Worm (Caenorhabditis elegans) whole organism, L1 larva: Measurements from ENCODE around the gene cft-1.

Source experiments
- C16A3.4 ChIP-seq: fragments of 150-350 bp; optimal IDR thresholded peaks from 2 replicates; lab custom pipeline; 2014; ENCODE audit warnings: missing biosample characterization, missing genetic modification characterization
- F16B12.6 ChIP-seq: fragments of 150-350 bp; optimal IDR thresholded peaks from 2 replicates; lab custom pipeline; 2014; ENCODE audit warnings: missing biosample characterization, missing genetic modification characterization
- alr-1 ChIP-seq: fragments of 200-800 bp; sonication (Bioruptor generic); optimal IDR thresholded peaks from 2 replicates; lab custom pipeline; 2018; ENCODE audit warnings: borderline replicate concordance, mild to moderate bottlenecking, missing genetic modification characterization, missing compliant biosample characterization
- ama-1 ChIP-seq: fragments of 150-350 bp; optimal IDR thresholded peaks from 2 replicates; lab custom pipeline; 2014
- ceh-8 ChIP-seq: fragments of 200-800 bp; sonication (Bioruptor generic); optimal IDR thresholded peaks from 2 replicates; lab custom pipeline; 2018; ENCODE audit warnings: mild to moderate bottlenecking, missing genetic modification characterization, moderate library complexity, missing compliant biosample characterization
- ceh-82 ChIP-seq, 3 experiments: fragments of 150-350 bp in 1 of 3; sonication (generic microtip) in 2 of 3; optimal IDR thresholded peaks; 2 replicates each; lab custom pipeline; 2014 to 2017; ENCODE audit warnings: missing biosample characterization in 3 of 3, missing genetic modification characterization in 3 of 3
- ceh-88 ChIP-seq: fragments of 200-800 bp; sonication (Bioruptor generic); IDR thresholded peaks from 2 replicates; pipeline ENCODE4 v1.3.6; 2022; ENCODE audit warnings: missing genetic modification characterization, missing compliant biosample characterization
- efl-3 ChIP-seq: fragments of 200-800 bp; sonication (Bioruptor generic); optimal IDR thresholded peaks from 2 replicates; lab custom pipeline; 2018; ENCODE audit warnings: mild to moderate bottlenecking, missing genetic modification characterization, missing compliant biosample characterization
- elt-2 ChIP-seq: sonication (generic microtip); optimal IDR thresholded peaks from 2 replicates; lab custom pipeline; 2016; ENCODE audit warnings: missing genetic modification characterization, mild to moderate bottlenecking, inconsistent platforms, missing compliant biosample characterization, missing genetic modification reagents
- elt-3 ChIP-seq, 6 experiments: fragments of 150-350 bp in 1 of 6; sonication (generic microtip); optimal IDR thresholded peaks; 2 replicates each; lab custom pipeline; 2017 to 2018; ENCODE audit warnings: missing biosample characterization in 6 of 6, missing genetic modification characterization in 6 of 6, inconsistent platforms in 1 of 6
- ets-5 ChIP-seq: fragments of 200-800 bp; sonication (Bioruptor generic); IDR thresholded peaks from 2 replicates; pipeline ENCODE4 v1.3.6; 2022; ENCODE audit warnings: missing genetic modification characterization, missing compliant biosample characterization
- fkh-4 ChIP-seq: sonication (generic microtip); optimal IDR thresholded peaks from 2 replicates; lab custom pipeline; 2016; ENCODE audit warnings: missing compliant biosample characterization, missing genetic modification characterization, borderline replicate concordance
- grh-1 ChIP-seq: fragments of 200-800 bp; sonication (Bioruptor generic); IDR thresholded peaks from 2 replicates; pipeline ENCODE4 v1.3.6; 2022; ENCODE audit warnings: missing genetic modification reagents, missing genetic modification characterization, missing compliant biosample characterization
- hlh-4 ChIP-seq: sonication (generic microtip); optimal IDR thresholded peaks from 2 replicates; lab custom pipeline; 2016; ENCODE audit warnings: mild to moderate bottlenecking, missing genetic modification characterization, missing compliant biosample characterization
- isw-1 ChIP-seq: fragments of 200-800 bp; sonication (Bioruptor generic); IDR thresholded peaks from 2 replicates; pipeline ENCODE4 v1.3.6; 2022; ENCODE audit warnings: missing genetic modification characterization, missing compliant biosample characterization
- lin-13 ChIP-seq: fragments of 150-350 bp; optimal IDR thresholded peaks from 2 replicates; lab custom pipeline; 2014; ENCODE audit warnings: missing biosample characterization, missing genetic modification reagents, missing genetic modification characterization
- lin-14 ChIP-seq: fragments of 200-800 bp; sonication (Bioruptor generic); optimal IDR thresholded peaks from 2 replicates; lab custom pipeline; 2018; ENCODE audit warnings: mild to moderate bottlenecking, missing genetic modification characterization, moderate library complexity, missing compliant biosample characterization
- lin-35 ChIP-seq, 2 experiments: fragments of 150-350 bp; optimal IDR thresholded peaks; 2 replicates each; lab custom pipeline; 2014; ENCODE audit warnings: missing biosample characterization in 2 of 2, missing genetic modification characterization in 2 of 2, missing genetic modification reagents in 2 of 2
- lir-3 ChIP-seq: sonication (generic microtip); optimal IDR thresholded peaks from 2 replicates; lab custom pipeline; 2016; ENCODE audit warnings: mild to moderate bottlenecking, missing genetic modification characterization, moderate library complexity, missing compliant biosample characterization; ENCODE audit not compliant: poor library complexity
- mab-9 ChIP-seq: fragments of 200-800 bp; sonication (Bioruptor generic); IDR thresholded peaks from 2 replicates; pipeline ENCODE4 v1.3.6; 2022; ENCODE audit warnings: missing genetic modification reagents, missing genetic modification characterization, missing compliant biosample characterization
- nhr-11 ChIP-seq: fragments of 150-350 bp; optimal IDR thresholded peaks from 2 replicates; lab custom pipeline; 2014; ENCODE audit warnings: missing biosample characterization, missing genetic modification characterization
- nhr-12 ChIP-seq: sonication (generic microtip); optimal IDR thresholded peaks from 2 replicates; lab custom pipeline; 2017; ENCODE audit warnings: missing biosample characterization, missing genetic modification characterization
- nhr-20 ChIP-seq: sonication (generic microtip); optimal IDR thresholded peaks from 2 replicates; lab custom pipeline; 2016; ENCODE audit warnings: mild to moderate bottlenecking, missing genetic modification characterization, missing compliant biosample characterization
- nhr-84 ChIP-seq: sonication (generic microtip); optimal IDR thresholded peaks from 2 replicates; lab custom pipeline; 2017; ENCODE audit warnings: missing biosample characterization, missing genetic modification characterization
- nhr-85 ChIP-seq: sonication (generic microtip); peaks from one replicate; lab custom pipeline; 2016; ENCODE audit warnings: missing genetic modification characterization, inconsistent platforms, missing compliant biosample characterization
- pqm-1 ChIP-seq: sonication (generic microtip); optimal IDR thresholded peaks from 3 replicates; lab custom pipeline; 2017; ENCODE audit warnings: missing biosample characterization, missing genetic modification characterization
- rnt-1 ChIP-seq: sonication (generic microtip); optimal IDR thresholded peaks from 2 replicates; lab custom pipeline; 2016; ENCODE audit warnings: mild to moderate bottlenecking, missing genetic modification characterization, moderate library complexity, missing compliant biosample characterization
- snu-23 ChIP-seq: sonication (generic microtip); optimal IDR thresholded peaks from 2 replicates; lab custom pipeline; 2016; ENCODE audit warnings: missing genetic modification characterization, missing compliant biosample characterization
- sox-4 ChIP-seq: sonication (generic microtip); optimal IDR thresholded peaks from 2 replicates; lab custom pipeline; 2016; ENCODE audit warnings: missing genetic modification characterization, missing compliant biosample characterization
- sptf-1 ChIP-seq: fragments of 150-350 bp; optimal IDR thresholded peaks from 2 replicates; lab custom pipeline; 2014; ENCODE audit warnings: missing biosample characterization, missing genetic modification characterization
- sup-37 ChIP-seq: fragments of 200-800 bp; sonication (Bioruptor generic); optimal IDR thresholded peaks from 2 replicates; lab custom pipeline; 2018; ENCODE audit warnings: mild to moderate bottlenecking, missing genetic modification characterization, missing compliant biosample characterization
- tbx-2 ChIP-seq: sonication (generic microtip); optimal IDR thresholded peaks from 2 replicates; lab custom pipeline; 2016; ENCODE audit warnings: missing genetic modification characterization, missing compliant biosample characterization
- unc-130 ChIP-seq: fragments of 150-350 bp; optimal IDR thresholded peaks from 2 replicates; lab custom pipeline; 2017; ENCODE audit warnings: missing biosample characterization, missing genetic modification characterization, inconsistent platforms
- unc-62 ChIP-seq: fragments of 150-350 bp; optimal IDR thresholded peaks from 2 replicates; lab custom pipeline; 2014; ENCODE audit warnings: missing biosample characterization, missing genetic modification reagents, missing genetic modification characterization
- unc-98 ChIP-seq: fragments of 200-800 bp; sonication (Bioruptor generic); IDR thresholded peaks from 2 replicates; pipeline ENCODE4 v1.3.6; 2022; ENCODE audit warnings: missing genetic modification characterization, missing compliant biosample characterization
- zag-1 ChIP-seq: fragments of 150-350 bp; optimal IDR thresholded peaks from 2 replicates; lab custom pipeline; 2014; ENCODE audit warnings: missing biosample characterization, missing genetic modification characterization
- ztf-11 ChIP-seq, 2 experiments: sonication (generic microtip); optimal IDR thresholded peaks; 2 replicates each; lab custom pipeline; 2016 to 2017; ENCODE audit warnings: missing genetic modification characterization in 2 of 2, missing biosample characterization in 1 of 2, missing compliant biosample characterization in 1 of 2
- ztf-4 ChIP-seq: fragments of 150-350 bp; optimal IDR thresholded peaks from 2 replicates; lab custom pipeline; 2014; ENCODE audit warnings: missing biosample characterization, missing genetic modification characterization

The cft-1 gene

DNA sequence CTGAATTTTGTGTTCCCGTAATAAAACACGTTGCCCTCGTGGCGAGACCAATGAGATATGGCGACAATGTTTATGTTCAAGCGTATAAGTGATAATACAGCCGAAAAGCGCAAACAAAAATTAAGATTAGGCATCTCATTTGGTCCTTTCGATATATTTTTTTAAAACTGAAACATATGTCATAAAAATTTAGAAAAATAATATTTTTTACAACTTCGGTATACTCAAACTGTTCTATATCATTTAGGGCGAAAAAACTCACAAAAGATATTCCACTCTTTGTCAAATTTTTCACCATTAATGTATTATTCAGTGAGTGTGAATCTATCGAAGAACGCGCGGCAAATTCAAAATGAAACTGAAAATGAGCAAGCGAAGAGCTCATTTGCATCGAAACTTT lies at the start of gene cft-1:
TSS of gene cft-1 (plus strand) at position 301 of the 400 bp plus-strand sequence.
- TF ChIP-seq ceh-88 (GFP tag; lab: Robert Waterston, UW) (no peak), pqm-1 (tag; lab: Kevin White, UChicago) (no peak), nhr-20 (tag; lab: Kevin White, UChicago) (no peak), C16A3.4 (tag; lab: Kevin White, UChicago) (no peak)
- TF ChIP-seq, all 84 proteins: peak for 0

DNA sequence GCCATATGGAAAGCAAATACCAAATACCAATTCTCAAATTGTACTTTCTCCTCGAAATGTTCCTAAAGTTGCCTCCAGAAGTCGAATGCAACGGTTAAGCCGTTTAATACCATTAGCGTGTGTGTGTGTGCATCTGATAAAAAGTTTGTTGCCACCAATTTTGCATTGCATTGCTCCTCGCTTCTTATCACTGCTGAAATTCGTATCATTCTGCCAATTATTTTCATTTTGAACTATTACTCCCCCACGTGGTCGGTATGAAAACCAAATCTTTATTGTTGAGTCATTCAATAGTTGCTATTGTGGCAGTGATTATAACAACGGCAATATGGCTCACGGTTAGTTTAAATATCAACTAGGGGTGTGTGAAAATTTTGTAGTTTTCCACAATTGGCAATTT lies 48.4 kb upstream of the cft-1 start, which contains the start of gene T05C3.6:
TSS of gene T05C3.6 (plus strand) at position 241 of the 400 bp plus-strand sequence.
- TF ChIP-seq lin-35 (GFP tag; optimal IDR thresholded peaks at IDR 0.05; lab: Kevin White, UChicago), result peak in 1 of 2 experiments; percentile 19
- no peak for TF ChIP-seq fkh-4 (tag; lab: Kevin White, UChicago)
- TF ChIP-seq unc-62 (GFP tag; lab: Kevin White, UChicago), result no peak
- no peak for TF ChIP-seq lin-13 (GFP tag; lab: Kevin White, UChicago)
- TF ChIP-seq elt-2 (tag; lab: Kevin White, UChicago), result peak; percentile 76
- no peak for TF ChIP-seq unc-98
- TF ChIP-seq, all 84 proteins: peak for 2

- no peak for TF ChIP-seq sup-37 (GFP tag; lab: Kevin White, UChicago)
- no peak for TF ChIP-seq nhr-11 (tag; lab: Kevin White, UChicago)
- no peak for TF ChIP-seq sox-4 (tag; lab: Kevin White, UChicago)
- TF ChIP-seq sptf-1, result no peak
- no peak for TF ChIP-seq ceh-8
- TF ChIP-seq pqm-1 (tag; lab: Kevin White, UChicago), result no peak
- no peak for TF ChIP-seq zag-1 (tag; lab: Kevin White, UChicago)
- no peak for TF ChIP-seq alr-1 (tag; lab: Kevin White, UChicago)
- no peak for TF ChIP-seq lir-3 (tag; lab: Kevin White, UChicago)
- no peak for TF ChIP-seq nhr-12 (tag; lab: Kevin White, UChicago)
- TF ChIP-seq isw-1 (GFP tag; lab: Robert Waterston, UW), result no peak
These were observed 45.2 kb upstream of the cft-1 start, which contains the start of gene T05C3.2 for ce11 chrV:5493447-5493846. Gene T05C3.2 (plus strand): TSS chrV:5493747.

DNA sequence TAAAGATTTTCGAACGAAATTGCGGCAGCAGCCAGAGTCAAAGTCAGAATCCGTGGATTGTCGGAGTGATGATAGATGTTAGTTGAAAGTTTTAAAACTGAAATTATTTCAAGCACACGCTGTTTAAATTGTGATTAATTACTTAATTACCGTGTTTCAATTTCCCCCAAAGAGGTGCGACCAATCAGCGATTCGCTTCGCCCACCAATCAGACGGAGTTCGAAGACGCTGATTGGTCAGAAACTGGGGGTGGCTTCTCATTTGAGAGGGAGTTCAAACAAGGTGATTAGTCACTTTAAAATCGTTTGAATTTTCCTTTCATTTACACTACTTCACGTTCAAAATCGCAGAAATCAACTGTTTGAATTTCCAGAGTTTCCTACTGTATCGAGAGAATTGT lies 39.1 kb upstream of the cft-1 start:
- TF ChIP-seq nhr-12 (tag; lab: Kevin White, UChicago), result no peak
- no peak for TF ChIP-seq lin-14 (GFP tag; lab: Kevin White, UChicago)

- TF ChIP-seq lin-35 (GFP tag; optimal IDR thresholded peaks at IDR 0.05; lab: Kevin White, UChicago) (peak in 1 of 2 experiments; percentile 5), F16B12.6 (no peak), ama-1 (lab: Kevin White, UChicago) (peak; percentile 38)
These were observed 35.9 kb upstream of the cft-1 start for ce11 chrV:5502701-5503100.

DNA sequence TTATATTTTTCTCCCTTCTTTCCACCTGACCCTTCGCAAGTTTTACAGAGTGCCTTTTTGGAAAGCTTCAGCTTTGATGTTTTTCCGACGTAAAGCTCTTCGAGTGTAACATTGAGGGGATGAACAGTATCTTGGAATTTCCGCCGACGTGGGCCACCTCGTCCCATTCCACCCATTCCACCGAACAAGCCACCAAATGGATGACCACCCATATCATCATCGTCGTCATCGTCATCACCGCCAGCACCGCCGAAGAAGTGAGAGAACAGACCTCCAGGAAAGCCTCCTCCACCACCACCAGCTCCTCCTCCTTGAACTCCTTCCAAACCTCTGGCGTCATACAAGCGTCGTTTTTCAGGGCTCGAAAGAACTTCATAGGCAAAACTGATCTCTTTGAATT lies 34.3 kb upstream of the cft-1 start:
- no peak for TF ChIP-seq rnt-1 (tag; lab: Kevin White, UChicago)
- TF ChIP-seq ztf-4 (tag; lab: Kevin White, UChicago), result no peak
- TF ChIP-seq ets-5 (GFP tag; lab: Robert Waterston, UW), result 0 out of 2 replicates have a peak, but pooled peaks have one; percentile 41

DNA sequence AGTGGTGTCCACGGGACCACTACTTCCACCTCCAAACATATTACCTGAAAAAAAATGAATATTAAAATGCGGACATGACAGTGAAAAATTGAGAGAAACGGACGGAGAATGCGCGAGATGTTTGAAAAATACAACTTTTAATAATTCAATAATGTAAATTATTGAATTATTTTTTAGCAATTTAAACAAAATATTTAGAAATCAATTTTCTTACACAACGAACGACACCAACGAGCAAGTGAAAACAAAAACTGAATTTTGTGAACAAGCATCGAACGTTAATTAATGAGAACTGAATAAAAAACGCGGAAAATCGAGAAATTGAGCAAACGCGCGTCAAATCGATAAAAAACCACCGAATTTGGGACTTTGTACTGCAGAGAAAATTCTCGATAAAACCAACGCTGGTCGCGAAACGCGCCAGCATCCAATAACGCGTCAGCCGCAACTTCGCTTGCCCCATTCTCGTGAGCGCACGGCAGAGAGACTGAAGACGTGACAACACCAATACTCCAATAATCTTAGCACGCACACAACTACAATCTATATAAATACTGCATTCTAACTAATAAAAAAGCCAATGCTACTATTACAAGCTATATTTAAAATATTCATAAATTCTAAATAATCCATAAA lies 33.7 kb upstream of the cft-1 start, which contains the start of the genes dnj-19 and nhr-47:
TSS of gene dnj-19 (minus strand) at position 51 of the 636 bp plus-strand sequence.
TSS of gene nhr-47 (plus strand) at position 447 of the 636 bp plus-strand sequence.
- TF ChIP-seq nhr-85 (tag; lab: Kevin White, UChicago) (peak; percentile 89), hlh-4 (tag; lab: Kevin White, UChicago) (no peak), efl-3 (GFP tag; lab: Kevin White, UChicago) (peak; percentile 51), C16A3.4 (tag; lab: Kevin White, UChicago) (peak; percentile 88), zag-1 (tag; lab: Kevin White, UChicago) (no peak), unc-98 (peak; percentile 17; the same call in 1 of the 2 replicates), ceh-82 (tag; optimal IDR thresholded peaks at IDR 0.05; lab: Kevin White, UChicago) (peak; percentile 92 to 95 (median 94)), unc-130 (tag; lab: Kevin White, UChicago) (peak; percentile 73), snu-23 (GFP tag; lab: Kevin White, UChicago) (peak; percentile 95), nhr-84 (tag; lab: Kevin White, UChicago) (no peak), ztf-11 (tag; optimal IDR thresholded peaks at IDR 0.05; lab: Kevin White, UChicago) (peak in 1 of 2 experiments; percentile 72), F16B12.6 (peak; percentile 59), tbx-2 (tag; lab: Kevin White, UChicago) (peak; percentile 95), elt-3 (tag; optimal IDR thresholded peaks at IDR 0.05; lab: Kevin White, UChicago) (peak in 2 of 6 experiments; percentile 71 to 84), ceh-88 (GFP tag; lab: Robert Waterston, UW) (peak; percentile 77), mab-9 (GFP tag; lab: Robert Waterston, UW) (peak; percentile 86), grh-1 (GFP tag; lab: Robert Waterston, UW) (peak; percentile 90), alr-1 (tag; lab: Kevin White, UChicago) (no peak)
